Fruit fly (Drosophila melanogaster): ENCODE measurements around the gene CG12883.
A peak's percentile ranks its signal among the peaks of the same experiment; 100 is the strongest.

CG12883 gene

DNA sequence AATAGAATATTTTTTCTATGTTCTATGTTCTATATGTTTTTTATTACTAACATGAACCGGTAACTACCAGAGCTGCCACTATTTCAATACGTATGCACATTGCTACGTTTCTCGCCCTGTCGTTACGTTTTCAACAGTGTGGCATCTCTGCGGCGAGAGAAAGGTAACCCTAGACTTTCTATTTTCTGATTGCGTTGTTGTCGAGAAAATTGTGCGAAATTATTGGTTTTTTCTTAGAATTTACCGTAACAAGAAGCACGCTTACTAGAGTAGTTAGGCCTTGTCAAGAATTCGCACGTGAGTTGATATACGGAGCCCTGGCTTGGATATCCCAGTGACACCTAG is 21.1 kb downstream of the CG12883 start, which contains the start of gene btz (continued):
- TF ChIP-seq CG1603 (tag; optimal IDR thresholded peaks at IDR 0.05) = no peak
- no peak for TF ChIP-seq H15 (GFP tag; IDR thresholded peaks at IDR 0.05)
- no peak for TF ChIP-seq Fer2 (tag; optimal IDR thresholded peaks at IDR 0.05)
- no peak for TF ChIP-seq CoRest (tag; optimal IDR thresholded peaks at IDR 0.05)
- no peak for TF ChIP-seq az2 (GFP tag; optimal IDR thresholded peaks at IDR 0.05)
- no peak for TF ChIP-seq Gug (GFP tag; IDR thresholded peaks at IDR 0.05)
- TF ChIP-seq Scr (GFP tag; IDR thresholded peaks at IDR 0.05; ENCODE audit: partially characterized antibody) = 0 out of 2 replicates have a peak, but pooled peaks have one; percentile 27
- peak; percentile 70 for TF ChIP-seq pzg (GFP tag; optimal IDR thresholded peaks at IDR 0.05)
- TF ChIP-seq CG18262 (tag; optimal IDR thresholded peaks at IDR 0.05) = peak; percentile 45

DNA sequence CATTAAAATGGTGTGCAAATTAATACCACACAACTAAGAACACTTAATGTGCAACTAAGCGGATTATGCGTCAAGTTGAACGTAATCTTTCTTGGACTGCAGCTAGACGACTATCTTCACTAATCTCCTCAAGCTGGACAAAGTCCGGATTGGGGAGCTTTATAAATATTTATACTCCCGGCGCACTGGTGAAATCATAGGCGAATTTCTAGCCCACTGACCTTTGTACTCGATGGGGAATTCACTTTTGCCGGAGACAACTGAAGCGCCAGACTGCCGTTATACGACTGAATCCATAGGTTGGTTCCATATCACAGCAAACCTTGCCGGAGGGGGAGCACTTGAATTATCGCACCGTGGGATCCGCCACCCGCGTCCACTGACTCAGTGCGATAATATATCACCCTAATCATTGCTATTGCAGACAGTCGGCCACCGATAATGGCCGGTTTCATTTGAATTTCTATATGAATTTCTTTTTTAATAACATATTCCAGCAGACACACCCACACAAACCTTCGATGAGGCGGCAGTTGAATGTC is 27.0 kb downstream of the CG12883 start:
- peak; percentile 89 for TF ChIP-seq sug (tag; optimal IDR thresholded peaks at IDR 0.05)
- TF ChIP-seq CG7987 (GFP tag; optimal IDR thresholded peaks at IDR 0.05) = no peak
- TF ChIP-seq bsh (GFP tag; optimal IDR thresholded peaks at IDR 0.05) = peak in 1 of 2 experiments; percentile 49
- TF ChIP-seq Med (GFP tag) = peak; percentile 68
- TF ChIP-seq grn (GFP tag; optimal IDR thresholded peaks at IDR 0.05) = peak; percentile 71
- no peak for TF ChIP-seq bcd (GFP tag; optimal IDR thresholded peaks at IDR 0.05)
- TF ChIP-seq nom (GFP tag; optimal IDR thresholded peaks at IDR 0.05) = peak; percentile 74
- TF ChIP-seq HmgD (GFP tag; optimal IDR thresholded peaks at IDR 0.05) = no peak
- TF ChIP-seq chinmo (GFP tag; IDR thresholded peaks at IDR 0.05; ENCODE audit: partially characterized antibody) = 0 out of 4 replicates have a peak, but pooled peaks have one; percentile 60
- TF ChIP-seq cad (GFP tag; optimal IDR thresholded peaks at IDR 0.05) = peak; percentile 10

- TF ChIP-seq Lhr (GFP tag; optimal IDR thresholded peaks at IDR 0.05) = peak; percentile 65
- TF ChIP-seq maf-S (GFP tag; optimal IDR thresholded peaks at IDR 0.05) = peak; percentile 30
- peak; percentile 57; the same call in 1 of the 2 replicates for TF ChIP-seq CG11247 (GFP tag; IDR thresholded peaks at IDR 0.05)
- peak; percentile 48 for TF ChIP-seq BtbVII (GFP tag; optimal IDR thresholded peaks at IDR 0.05)
- no peak for TF ChIP-seq nerfin-2 (GFP tag; IDR thresholded peaks at IDR 0.05; ENCODE audit: partially characterized antibody)
- TF ChIP-seq dan (GFP tag; IDR thresholded peaks at IDR 0.05) = no peak
- TF ChIP-seq grau (tag; optimal IDR thresholded peaks at IDR 0.05) = peak; percentile 84
- TF ChIP-seq Ets97D (GFP tag; optimal IDR thresholded peaks at IDR 0.05) = peak; percentile 4
- TF ChIP-seq run (tag; optimal IDR thresholded peaks at IDR 0.05) = peak; percentile 24
- no peak for TF ChIP-seq slp2 (GFP tag; optimal IDR thresholded peaks at IDR 0.05)
- peak; percentile 28 for TF ChIP-seq Myb (GFP tag; optimal IDR thresholded peaks at IDR 0.05)
- peak; percentile 27 for TF ChIP-seq kni (GFP tag; optimal IDR thresholded peaks at IDR 0.05)
- peak; percentile 49 for TF ChIP-seq CG10274 (GFP tag; optimal IDR thresholded peaks at IDR 0.05)
- peak; percentile 41 for TF ChIP-seq Adf1 (GFP tag; IDR thresholded peaks at IDR 0.05)
- peak; percentile 22 for TF ChIP-seq Side (GFP tag; optimal IDR thresholded peaks at IDR 0.05)
- TF ChIP-seq CG2199 (GFP tag; IDR thresholded peaks at IDR 0.05) = no peak
- TF ChIP-seq CG4730 (GFP tag; IDR thresholded peaks at IDR 0.05) = peak; percentile 72
- peak; percentile 65 for TF ChIP-seq Dek (tag; optimal IDR thresholded peaks at IDR 0.05)
- TF ChIP-seq NfI (GFP tag; optimal IDR thresholded peaks at IDR 0.05) = peak; percentile 79
- TF ChIP-seq CG3065 (GFP tag; optimal IDR thresholded peaks at IDR 0.05) = peak; percentile 60
- TF ChIP-seq dmrt99B (tag; optimal IDR thresholded peaks at IDR 0.05) = peak; percentile 78
- peak; percentile 79 for TF ChIP-seq trem (tag; optimal IDR thresholded peaks at IDR 0.05)
- TF ChIP-seq Sry-δ (GFP tag; optimal IDR thresholded peaks at IDR 0.05) = no peak
- TF ChIP-seq Atf-2 (GFP tag; optimal IDR thresholded peaks at IDR 0.05) = peak; percentile 7
- peak; percentile 68; the same call in 1 of the 3 replicates for TF ChIP-seq jigr1 (GFP tag; IDR thresholded peaks at IDR 0.05)
- TF ChIP-seq Dbx (GFP tag; IDR thresholded peaks at IDR 0.05) = peak; percentile 81
- TF ChIP-seq CG10267 (tag; optimal IDR thresholded peaks at IDR 0.05) = peak; percentile 67
- TF ChIP-seq Poxn (GFP tag; IDR thresholded peaks at IDR 0.05) = peak; percentile 68
Observed at dm6 chr3R:27706581-27707181, 27.6 kb downstream of the CG12883 start, which contains the start of the genes CROT and CG12877. Gene CROT (minus strand): TSS chr3R:27706751. Gene CG12877 (plus strand): TSS chr3R:27707100.

All from whole organism, embryonic.